Fruit fly (Drosophila melanogaster): ENCODE results near the gene Dpm1.

- TF ChIP-seq Hr4 (GFP tag; optimal IDR thresholded peaks at IDR 0.05) = no peak
- no peak for TF ChIP-seq Hr38 (GFP tag; optimal IDR thresholded peaks at IDR 0.05)
- TF ChIP-seq CG7368 (GFP tag; optimal IDR thresholded peaks at IDR 0.05) = no peak
- no peak for TF ChIP-seq CG11902 (GFP tag; optimal IDR thresholded peaks at IDR 0.05)
- TF ChIP-seq CG6854 (GFP tag; optimal IDR thresholded peaks at IDR 0.05) = no peak
These were observed 45.7 kb upstream of the Dpm1 start for dm6 chr2L:19571574-19572495.

All from whole organism, prepupa.